Worm (Caenorhabditis elegans): ENCODE measurements around the gene F18E3.11.

Gene F18E3.11

DNA sequence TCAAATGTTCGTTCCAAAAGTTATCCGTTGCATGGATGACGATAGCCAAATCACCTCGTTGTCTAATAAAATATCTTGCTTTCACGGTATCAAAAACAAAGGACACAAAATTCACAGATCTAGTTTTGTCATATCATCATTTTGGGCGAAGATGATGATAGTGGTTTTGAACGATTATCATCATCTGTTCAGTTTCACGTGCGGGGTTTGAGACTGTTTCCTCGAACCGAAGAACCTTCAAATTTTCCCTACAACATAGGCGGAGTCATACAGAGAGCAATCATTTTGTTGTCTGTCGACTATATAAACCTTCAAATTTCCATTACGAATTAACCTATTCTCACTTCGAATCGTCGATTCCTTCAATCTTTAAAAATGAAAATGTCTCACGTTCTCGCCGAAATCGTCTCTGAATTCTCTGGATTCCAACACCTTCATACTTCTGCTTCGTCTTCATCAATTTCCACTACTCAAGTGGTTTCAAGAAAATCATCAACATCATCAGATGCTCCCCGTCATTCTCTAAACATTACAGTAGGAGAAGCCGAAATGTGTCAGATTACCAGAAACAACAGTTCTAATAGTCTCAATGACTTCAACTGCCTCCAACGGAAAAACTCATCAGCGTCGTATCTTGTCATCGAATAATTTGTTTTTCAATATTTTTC is at the start of gene F18E3.11:
F18E3.11 (plus strand) TSS at position 376 of the 668 bp plus-strand sequence.
- TF ChIP-seq Y55F3AM.14 (GFP tag; optimal IDR thresholded peaks at IDR 0.05) = no peak
- no peak for TF ChIP-seq nhr-10 (tag; optimal IDR thresholded peaks at IDR 0.05)
- TF ChIP-seq lin-13 (GFP tag; optimal IDR thresholded peaks at IDR 0.05) = no peak
- TF ChIP-seq elt-1 (tag; optimal IDR thresholded peaks at IDR 0.05) = no peak
- TF ChIP-seq blmp-1 (tag; optimal IDR thresholded peaks at IDR 0.05; ENCODE audit: insufficient read depth) = peak; percentile 78
- TF ChIP-seq nhr-21 (tag; optimal IDR thresholded peaks at IDR 0.05) = peak; percentile 80
- TF ChIP-seq ztf-4 (tag; optimal IDR thresholded peaks at IDR 0.05) = no peak
- TF ChIP-seq ztf-1 (GFP tag; conservative IDR thresholded peaks at IDR 0.05) = no peak
- no peak for TF ChIP-seq lsy-2 (tag; optimal IDR thresholded peaks at IDR 0.05)
- peak; percentile 84 for TF ChIP-seq nhr-129 (tag; optimal IDR thresholded peaks at IDR 0.05)
- TF ChIP-seq mdl-1 (tag; optimal IDR thresholded peaks at IDR 0.05) = no peak
- no peak for TF ChIP-seq egl-27 (tag; optimal IDR thresholded peaks at IDR 0.05)
- peak; percentile 89 for TF ChIP-seq ama-1 (optimal IDR thresholded peaks at IDR 0.05)
- peak; percentile 49 for TF ChIP-seq sma-3 (GFP tag; optimal IDR thresholded peaks at IDR 0.05)
- no peak for TF ChIP-seq ztf-11 (tag; optimal IDR thresholded peaks at IDR 0.05)
- TF ChIP-seq peb-1 (tag; optimal IDR thresholded peaks at IDR 0.05) = no peak
- no peak for TF ChIP-seq unc-55 (GFP tag; optimal IDR thresholded peaks at IDR 0.05)
- peak; percentile 84 for TF ChIP-seq sma-9 (GFP tag; optimal IDR thresholded peaks at IDR 0.05)
- no peak for TF ChIP-seq sma-9 (tag; optimal IDR thresholded peaks at IDR 0.05)
- peak; percentile 6 for TF ChIP-seq nhr-6 (tag; optimal IDR thresholded peaks at IDR 0.05)
- TF ChIP-seq aly-2 (tag; optimal IDR thresholded peaks at IDR 0.05) = no peak
- no peak for TF ChIP-seq elt-3 (tag; optimal IDR thresholded peaks at IDR 0.05)
- no peak for TF ChIP-seq nhr-23 (tag; optimal IDR thresholded peaks at IDR 0.05)
- TF ChIP-seq nhr-25 (tag; optimal IDR thresholded peaks at IDR 0.05) = peak; percentile 85
- TF ChIP-seq unc-39 (tag; optimal IDR thresholded peaks at IDR 0.05) = no peak
- TF ChIP-seq crh-2 (tag; optimal IDR thresholded peaks at IDR 0.05) = peak; percentile 9

DNA sequence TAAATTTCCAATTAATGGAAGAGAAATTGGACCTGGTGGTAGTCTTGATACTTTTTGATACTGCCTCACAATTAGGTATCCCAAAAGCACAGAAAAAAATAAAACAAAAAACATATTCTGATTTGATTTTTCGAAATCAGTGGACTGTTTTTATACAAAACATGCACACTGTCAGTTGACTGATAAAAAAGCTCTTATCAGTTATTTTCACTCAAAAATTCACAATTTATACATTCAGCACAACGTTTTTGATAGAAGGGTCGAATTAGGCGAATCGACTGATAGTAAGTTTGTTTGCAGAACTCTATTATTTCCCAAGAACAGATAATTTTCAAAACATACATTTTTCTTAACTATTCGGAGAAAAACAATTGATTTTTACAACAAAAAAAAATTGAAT is 49.2 kb upstream of the F18E3.11 start, which contains the start of gene cyp-35A2:
cyp-35A2 (minus strand) TSS at position 124 of the 400 bp plus-strand sequence.
- TF ChIP-seq sem-4 (tag; optimal IDR thresholded peaks at IDR 0.05) (no peak), snpc-4 (tag; optimal IDR thresholded peaks at IDR 0.05) (no peak), ztf-1 (GFP tag; conservative IDR thresholded peaks at IDR 0.05) (no peak), fos-1 (tag; optimal IDR thresholded peaks at IDR 0.05) (peak; percentile 67), gmeb-1 (tag; optimal IDR thresholded peaks at IDR 0.05) (peak; percentile 27), nhr-6 (tag; optimal IDR thresholded peaks at IDR 0.05) (no peak), lin-13 (GFP tag; optimal IDR thresholded peaks at IDR 0.05) (no peak)

DNA sequence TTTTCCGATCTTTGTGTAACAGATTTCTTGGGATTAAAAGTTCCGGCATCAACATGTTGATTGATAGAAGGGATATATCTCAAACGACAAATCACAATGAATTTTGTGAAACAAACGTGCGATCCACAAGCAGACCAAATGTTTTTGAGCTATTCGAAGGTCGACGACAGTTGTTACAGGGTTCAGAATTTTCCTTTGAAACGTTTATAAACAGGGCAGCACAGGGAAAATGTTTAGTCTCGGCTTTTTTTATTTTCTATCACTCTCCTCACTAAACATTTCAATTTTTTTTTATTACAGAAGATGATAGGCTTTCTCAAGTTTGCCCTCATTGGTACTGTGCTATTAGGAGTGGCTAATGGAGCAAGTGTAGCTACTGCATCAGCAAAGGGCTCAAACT is 48.3 kb upstream of the F18E3.11 start, which contains the start of gene exc-13:
exc-13 (plus strand) TSS at position 301 of the 400 bp plus-strand sequence.
- no peak for TF ChIP-seq ztf-11 (tag; optimal IDR thresholded peaks at IDR 0.05)
- TF ChIP-seq R02D3.7 (tag; optimal IDR thresholded peaks at IDR 0.05) = no peak
- no peak for TF ChIP-seq lin-11 (tag; optimal IDR thresholded peaks at IDR 0.05)
- TF ChIP-seq F13H6.1 (tag; optimal IDR thresholded peaks at IDR 0.05) = no peak
- TF ChIP-seq alr-1 (tag; optimal IDR thresholded peaks at IDR 0.05) = no peak
- TF ChIP-seq nhr-77 (tag; optimal IDR thresholded peaks at IDR 0.05) = no peak
- no peak for TF ChIP-seq mab-5 (tag; optimal IDR thresholded peaks at IDR 0.05)
- no peak for TF ChIP-seq zag-1 (tag; optimal IDR thresholded peaks at IDR 0.05)

DNA sequence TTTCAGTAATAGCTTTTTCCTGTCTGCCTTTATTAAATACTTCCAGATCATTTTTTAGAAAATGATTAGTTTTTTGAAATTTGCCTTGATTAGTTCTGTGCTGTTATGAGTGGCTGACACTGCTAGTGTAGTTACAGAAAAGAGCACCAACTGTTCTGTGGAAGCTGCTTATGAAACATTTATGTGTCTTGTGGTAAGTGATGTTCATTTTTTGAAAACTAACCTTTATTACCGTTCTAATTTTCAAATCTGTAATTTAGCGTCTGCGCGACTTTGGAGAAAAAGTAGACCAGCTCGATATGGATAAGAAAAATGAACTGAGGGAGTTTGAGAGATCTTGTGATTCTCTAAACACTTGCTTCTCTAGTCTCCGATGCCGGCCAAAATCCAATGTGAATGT is 43.7 kb upstream of the F18E3.11 start, which contains the start of gene srj-14:
srj-14 (plus strand) TSS at position 131 of the 400 bp plus-strand sequence.
- TF ChIP-seq unc-62 (GFP tag; optimal IDR thresholded peaks at IDR 0.05) (no peak), F13H6.1 (tag; optimal IDR thresholded peaks at IDR 0.05) (no peak), C34F6.9 (tag; optimal IDR thresholded peaks at IDR 0.05) (no peak), sma-3 (GFP tag; optimal IDR thresholded peaks at IDR 0.05) (no peak), mdl-1 (tag; optimal IDR thresholded peaks at IDR 0.05) (no peak), ztf-11 (tag; optimal IDR thresholded peaks at IDR 0.05) (no peak), nhr-77 (tag; optimal IDR thresholded peaks at IDR 0.05) (no peak), R02D3.7 (tag; optimal IDR thresholded peaks at IDR 0.05) (no peak), gmeb-1 (tag; optimal IDR thresholded peaks at IDR 0.05) (no peak), ceh-82 (tag; optimal IDR thresholded peaks at IDR 0.05) (no peak), egl-27 (tag; optimal IDR thresholded peaks at IDR 0.05) (no peak)

All from whole organism, L2 larva.